Fruit fly (Drosophila melanogaster): Measurements from ENCODE around the gene MED30.

dm6 chr3L:633272-634254, 20.3 kb downstream of the MED30 start:
- TF ChIP-seq CG8478 (optimal IDR thresholded peaks at IDR 0.05), result no peak
- TF ChIP-seq CTCF (optimal IDR thresholded peaks at IDR 0.05), result no peak
